Fruit fly (Drosophila melanogaster) whole organism, larva: ENCODE results near the gene CG7888.

Experiments
- noc ChIP-seq: fragments of 200-800 bp; sonication (Bioruptor generic); optimal IDR thresholded peaks from 3 replicates; lab custom pipeline; 2019; ENCODE audit warnings: missing biosample characterization, mild to moderate bottlenecking, missing genetic modification characterization, moderate library complexity

CG7888 gene

DNA sequence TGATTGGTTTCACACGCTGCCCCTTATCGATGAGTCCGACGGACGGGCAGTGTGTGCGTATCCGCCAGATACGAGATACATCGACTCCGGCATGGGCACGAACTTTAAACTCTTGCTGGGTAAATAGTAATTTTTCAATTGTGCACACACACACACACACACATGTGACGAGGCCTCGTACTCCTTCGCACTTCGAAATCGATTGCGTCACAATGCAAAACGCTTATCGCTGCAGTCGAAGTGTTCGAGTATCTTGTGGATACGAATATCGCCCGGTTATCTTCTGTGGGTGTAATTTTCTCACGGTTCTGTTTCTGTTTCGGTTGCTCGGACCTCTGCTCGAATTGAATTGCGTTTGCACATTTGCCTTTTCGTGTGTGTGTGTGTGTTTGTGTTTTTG is 18.8 kb upstream of the CG7888 start:
- no peak for TF ChIP-seq noc (tag; lab: Kevin White, UChicago)

DNA sequence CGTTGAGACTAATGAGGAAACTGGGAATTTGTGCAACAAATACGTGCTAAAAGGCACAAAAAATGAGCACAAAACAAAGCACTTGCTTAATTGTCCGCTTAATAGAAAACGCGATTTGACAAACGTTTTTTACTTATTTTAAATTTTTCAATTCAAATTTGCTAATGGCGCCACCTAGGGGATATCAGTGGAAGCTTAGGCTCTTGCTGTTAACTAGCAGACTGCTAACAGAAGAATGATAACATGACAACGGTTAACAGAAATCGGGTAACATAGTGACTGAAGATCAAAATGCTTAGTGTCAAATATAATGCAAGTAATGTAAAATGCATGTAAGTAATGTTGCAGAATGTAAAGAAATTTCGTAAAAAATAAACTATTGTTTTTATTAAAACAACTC is 12.6 kb upstream of the CG7888 start:
- TF ChIP-seq noc (tag; lab: Kevin White, UChicago), result no peak

- no peak for TF ChIP-seq noc (tag; lab: Kevin White, UChicago)
These were observed 10.2 kb upstream of the CG7888 start for dm6 chr3L:11043650-11044049.

DNA sequence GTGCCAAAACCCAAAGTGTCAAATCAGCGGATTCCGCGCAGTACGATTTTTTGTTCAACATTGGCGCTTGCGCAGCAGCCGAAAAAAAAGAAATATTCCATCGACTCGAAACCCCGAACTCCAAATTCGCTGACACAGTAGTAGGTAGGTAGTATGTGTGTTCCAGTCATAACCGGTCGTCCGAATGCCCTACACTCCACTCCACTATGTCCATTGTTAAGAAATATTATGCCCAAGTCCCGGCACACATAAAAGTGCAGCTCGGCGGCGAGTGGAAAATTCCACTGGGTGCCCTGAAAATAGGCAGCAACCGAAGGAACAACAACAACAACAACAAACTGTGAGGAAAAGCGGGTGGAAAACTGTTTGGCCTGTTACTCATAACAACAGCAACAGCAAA is 8.8 kb upstream of the CG7888 start:
- no peak for TF ChIP-seq noc (tag; lab: Kevin White, UChicago)

DNA sequence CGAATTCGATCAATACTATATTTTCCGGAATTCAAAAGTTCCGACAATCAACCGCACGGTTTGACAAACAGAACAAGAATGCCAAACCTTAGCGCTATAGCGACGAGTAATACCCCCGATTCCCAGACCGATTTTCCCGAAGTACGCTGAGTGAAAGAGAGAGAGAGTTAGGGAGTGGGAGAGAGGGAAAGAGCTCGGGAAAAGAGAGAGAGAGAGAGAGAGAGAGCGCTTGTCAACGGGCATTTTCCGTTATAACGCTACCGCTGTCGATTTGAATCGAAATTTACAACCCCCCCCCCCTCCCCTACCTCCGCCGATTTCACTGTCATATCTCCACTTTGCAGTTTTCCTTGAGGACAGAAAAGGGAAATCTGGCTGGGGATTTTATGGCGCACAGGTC is 7.3 kb upstream of the CG7888 start:
- TF ChIP-seq noc (tag; lab: Kevin White, UChicago), result no peak

dm6 chr3L:11047877-11048276 is 6.0 kb upstream of the CG7888 start:
- TF ChIP-seq noc (tag; lab: Kevin White, UChicago), result no peak

DNA sequence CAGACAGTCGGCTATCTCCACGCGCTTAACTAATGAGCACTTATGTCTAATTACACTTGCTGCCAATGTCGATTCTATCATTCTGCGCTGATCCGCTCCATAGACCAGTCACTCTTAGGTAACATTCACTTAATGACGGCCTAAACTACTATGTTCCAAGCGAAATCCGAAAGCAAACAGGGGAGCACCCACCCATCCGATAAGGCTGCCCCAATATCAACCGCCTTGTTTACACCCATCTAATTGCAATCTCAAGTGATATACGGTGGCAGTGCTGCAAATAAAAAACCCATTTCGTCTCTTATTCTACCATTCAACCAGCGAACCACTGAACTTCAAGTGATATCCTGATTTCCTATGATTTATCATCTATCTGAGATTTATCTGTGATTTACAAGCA is 4.4 kb upstream of the CG7888 start:
- peak; percentile 26 for TF ChIP-seq noc (tag; lab: Kevin White, UChicago)

- TF ChIP-seq noc (tag; lab: Kevin White, UChicago), result no peak
These were observed 2.6 kb upstream of the CG7888 start, which contains the start of gene CG43693 for dm6 chr3L:11051271-11051670. Gene CG43693 (minus strand): TSS chr3L:11051371.

DNA sequence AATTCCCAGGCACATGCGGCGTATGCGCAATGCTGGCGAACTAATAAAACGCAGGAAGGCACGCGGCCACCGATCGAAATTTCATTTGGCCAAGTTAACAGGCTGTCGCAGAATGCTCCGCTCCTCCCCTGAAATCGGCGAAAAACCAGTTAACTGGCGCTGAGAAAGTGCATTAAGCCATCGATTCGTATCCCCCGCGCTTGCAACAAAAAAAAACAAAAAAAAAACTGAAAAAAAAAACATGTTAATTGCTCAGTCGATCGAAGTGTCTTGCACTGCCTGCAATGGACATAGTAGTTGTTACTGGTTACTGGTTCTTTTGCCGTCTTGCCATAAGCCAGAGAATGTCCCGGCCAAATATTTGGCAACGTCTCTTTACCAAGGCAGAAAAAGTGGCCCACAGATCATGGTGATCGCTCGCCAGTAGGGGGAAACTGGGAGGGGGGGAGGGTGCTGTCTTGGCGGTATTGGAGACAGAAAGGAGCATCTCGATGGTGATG is 1.0 kb upstream of the CG7888 start:
- no peak for TF ChIP-seq noc (tag; lab: Kevin White, UChicago)

DNA sequence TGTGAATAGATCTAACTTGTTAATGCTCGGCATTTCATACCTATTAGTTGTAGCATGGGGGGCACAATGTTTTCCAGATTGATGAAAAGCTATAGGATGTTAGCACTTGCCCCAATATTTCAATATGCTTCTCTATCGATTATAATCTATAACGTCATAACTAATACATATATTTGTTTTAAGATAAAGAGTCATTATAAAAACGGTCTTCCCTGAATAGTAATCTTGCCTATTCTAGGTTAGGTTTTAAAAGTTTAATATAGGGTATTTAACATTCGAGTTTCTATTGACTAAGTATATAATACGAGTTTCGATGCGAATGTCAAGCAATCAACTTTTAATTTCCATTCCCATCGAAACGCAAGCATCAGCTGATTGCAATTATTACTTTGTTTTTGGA is 7.4 kb downstream of the CG7888 start, which contains the start of the genes CG6321 and Blos2:
Gene CG6321, minus strand, starts transcription at position 25 of the 400 bp plus-strand sequence.
Gene Blos2, plus strand, starts transcription at position 372 of the 400 bp plus-strand sequence.
- TF ChIP-seq noc (tag; lab: Kevin White, UChicago), result peak; percentile 83

dm6 chr3L:11062441-11062840 is 8.6 kb downstream of the CG7888 start, which contains the start of gene CG32069:
Gene CG32069 (minus strand): TSS chr3L:11062614.
- TF ChIP-seq noc (tag; lab: Kevin White, UChicago), result no peak

dm6 chr3L:11064689-11065088 is 10.9 kb downstream of the CG7888 start, which contains the start of the genes CG32075, CG45101 and SuUR:
Gene CG32075 (minus strand): TSS chr3L:11064941.
Gene CG45101 (plus strand): TSS chr3L:11064991.
Gene SuUR (plus strand): TSS chr3L:11064991.
- peak; percentile 79 for TF ChIP-seq noc (tag; lab: Kevin White, UChicago)

DNA sequence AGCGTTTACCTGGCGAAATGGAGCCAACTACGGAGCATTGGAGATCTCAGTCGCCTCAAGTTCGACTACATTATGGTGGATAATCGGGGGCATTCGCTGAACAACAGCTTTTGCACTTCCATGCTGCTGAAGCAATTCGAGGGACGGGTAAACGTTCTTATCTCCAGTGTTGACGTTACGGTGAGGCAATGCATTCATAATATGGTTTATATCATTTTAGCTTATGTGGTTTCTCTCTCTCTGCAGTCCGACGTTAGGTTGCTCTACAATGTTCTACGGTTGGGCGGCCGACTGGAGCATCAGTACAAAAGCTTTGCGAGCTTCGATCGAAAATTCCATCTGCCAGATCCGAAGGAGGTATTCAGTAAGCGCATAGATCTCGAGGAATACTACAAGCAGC is 12.0 kb downstream of the CG7888 start:
- no peak for TF ChIP-seq noc (tag; lab: Kevin White, UChicago)

DNA sequence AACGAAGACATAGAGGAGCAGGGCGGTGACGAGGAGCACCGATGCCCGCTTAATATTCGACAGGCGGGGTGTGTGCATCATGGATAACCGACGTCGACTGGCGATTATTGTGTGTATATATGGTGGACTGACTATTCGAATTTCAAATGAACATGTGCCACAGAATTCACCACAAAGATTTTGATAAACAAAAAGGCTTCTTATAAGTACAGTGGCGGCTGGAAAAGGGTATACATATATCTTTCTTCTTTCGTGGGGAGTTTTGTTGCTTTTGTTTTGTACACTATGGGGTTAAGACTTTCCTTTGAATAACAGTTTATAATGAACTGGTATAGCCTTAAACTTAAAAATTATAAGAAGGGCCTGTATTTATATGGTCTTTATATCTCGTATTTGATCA is 15.9 kb downstream of the CG7888 start, which contains the start of gene CG6310:
Gene CG6310, minus strand, starts transcription at position 101 of the 400 bp plus-strand sequence.
- no peak for TF ChIP-seq noc (tag; lab: Kevin White, UChicago)

DNA sequence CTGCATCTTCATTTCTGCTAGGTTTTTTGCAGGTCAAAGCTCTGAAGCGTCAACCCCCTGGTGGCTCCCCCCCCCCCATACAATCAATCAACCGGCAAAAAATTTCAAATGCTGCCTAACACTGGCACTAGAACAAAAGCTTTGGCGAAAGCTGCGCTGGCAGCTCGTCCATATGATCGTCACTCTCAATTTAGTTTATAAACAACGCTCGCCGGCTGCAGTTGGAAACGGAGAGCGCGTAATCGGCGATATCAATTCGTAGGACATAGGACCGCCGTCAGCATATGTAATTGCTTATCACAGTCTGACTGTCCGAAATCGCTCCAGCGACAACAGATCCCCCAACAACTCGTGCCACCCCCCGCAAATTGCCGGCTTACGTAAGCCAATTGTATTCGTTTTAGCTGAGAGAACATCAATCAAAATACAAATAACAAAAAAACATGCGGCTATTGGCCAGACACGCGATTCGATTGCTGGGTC is 16.6 kb downstream of the CG7888 start, which contains the start of gene Mocs1:
Gene Mocs1, plus strand, starts transcription at position 155 of the 483 bp plus-strand sequence.
- peak; percentile 67 for TF ChIP-seq noc (tag; lab: Kevin White, UChicago)

DNA sequence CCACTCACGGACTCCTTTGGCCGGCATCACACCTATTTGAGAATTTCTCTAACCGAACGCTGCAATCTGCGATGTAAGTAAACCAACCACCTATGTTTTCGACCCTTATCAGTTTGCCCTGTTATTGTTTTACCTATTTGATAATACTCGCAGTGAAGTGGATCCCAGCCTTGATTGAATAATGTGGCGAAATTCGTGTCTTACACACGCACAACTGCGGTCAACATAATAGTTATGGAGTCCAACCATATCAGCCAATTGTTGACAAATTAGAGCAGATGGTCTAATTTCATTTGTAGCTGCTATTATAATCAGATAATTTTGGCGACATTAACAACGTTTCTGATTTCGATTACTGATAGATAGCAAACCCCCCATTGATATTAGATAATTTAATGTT is 17.2 kb downstream of the CG7888 start:
- no peak for TF ChIP-seq noc (tag; lab: Kevin White, UChicago)
